Worm (Caenorhabditis elegans) whole organism, early embryonic: Measurements from ENCODE around the gene srh-276.

Experiments
- B0310.2 ChIP-seq: sonication (generic microtip); optimal IDR thresholded peaks from 2 replicates; lab custom pipeline; 2016; ENCODE audit warnings: mild to moderate bottlenecking, missing genetic modification characterization, missing compliant biosample characterization
- F13C5.2 ChIP-seq: sonication (generic microtip); optimal IDR thresholded peaks from 2 replicates; lab custom pipeline; 2017; ENCODE audit warnings: mild to moderate bottlenecking, missing genetic modification characterization, inconsistent platforms, missing compliant biosample characterization
- aly-1 ChIP-seq: sonication (generic microtip); optimal IDR thresholded peaks from 2 replicates; lab custom pipeline; 2016; ENCODE audit warnings: missing genetic modification characterization, missing compliant biosample characterization
- ama-1 ChIP-seq: fragments of 150-350 bp; optimal IDR thresholded peaks from 2 replicates; lab custom pipeline; 2014
- ceh-13 ChIP-seq: fragments of 200-800 bp; sonication (Bioruptor generic); optimal IDR thresholded peaks from 2 replicates; lab custom pipeline; 2018; ENCODE audit warnings: mild to moderate bottlenecking, missing genetic modification characterization, missing compliant biosample characterization
- ceh-36 ChIP-seq: sonication (generic microtip); optimal IDR thresholded peaks from 2 replicates; lab custom pipeline; 2016; ENCODE audit warnings: missing genetic modification characterization, inconsistent platforms, missing compliant biosample characterization
- ets-7 ChIP-seq: sonication (generic microtip); optimal IDR thresholded peaks from 2 replicates; lab custom pipeline; 2016; ENCODE audit warnings: missing genotype, missing genetic modification characterization, missing compliant biosample characterization
- flt-1 ChIP-seq: fragments of 200-800 bp; sonication (Bioruptor generic); IDR thresholded peaks from 2 replicates; pipeline ENCODE4 v1.3.6; 2022; ENCODE audit warnings: missing genetic modification characterization, missing compliant biosample characterization
- hmbx-1 ChIP-seq: sonication (generic microtip); optimal IDR thresholded peaks from 2 replicates; lab custom pipeline; 2016; ENCODE audit warnings: mild to moderate bottlenecking, missing genetic modification characterization, missing compliant biosample characterization
- hmg-4 ChIP-seq: fragments of 200-800 bp; sonication (Bioruptor generic); optimal IDR thresholded peaks from 2 replicates; lab custom pipeline; 2018; ENCODE audit warnings: mild to moderate bottlenecking, missing genetic modification characterization, missing compliant biosample characterization
- hnd-1 ChIP-seq: sonication (generic microtip); optimal IDR thresholded peaks from 2 replicates; lab custom pipeline; 2016; ENCODE audit warnings: missing genetic modification characterization, missing compliant biosample characterization
- pes-1 ChIP-seq: fragments of 200-800 bp; sonication (Bioruptor generic); IDR thresholded peaks from 2 replicates; pipeline ENCODE4 v1.3.6; 2022; ENCODE audit warnings: missing genetic modification reagents, missing genetic modification characterization, missing compliant biosample characterization
- scrt-1 ChIP-seq: fragments of 200-800 bp; sonication (Bioruptor generic); IDR thresholded peaks from 2 replicates; pipeline ENCODE4 v1.3.6; 2022; ENCODE audit warnings: missing genetic modification characterization, missing compliant biosample characterization
- sea-1 ChIP-seq: fragments of 200-800 bp; sonication (Bioruptor generic); conservative IDR thresholded peaks from 2 replicates; pipeline ENCODE4 v1.3.6; 2022; ENCODE audit warnings: missing genetic modification characterization, missing compliant biosample characterization
- tbx-11 ChIP-seq: fragments of 200-800 bp; sonication (Bioruptor generic); IDR thresholded peaks from 2 replicates; pipeline ENCODE4 v1.3.6; 2022; ENCODE audit warnings: missing genetic modification characterization, missing compliant biosample characterization
- tbx-37 ChIP-seq: fragments of 200-800 bp; sonication (Bioruptor generic); conservative IDR thresholded peaks from 2 replicates; pipeline ENCODE4 v1.3.6; 2022; ENCODE audit warnings: missing genetic modification reagents, missing genetic modification characterization, missing compliant biosample characterization
- tra-4 ChIP-seq: sonication (generic microtip); optimal IDR thresholded peaks from 2 replicates; lab custom pipeline; 2017; ENCODE audit warnings: missing genetic modification characterization, missing compliant biosample characterization

The srh-276 gene

ce11 chrV:15571006-15571526, 41.9 kb downstream of the srh-276 start, which contains the start of gene fbxa-95:
Gene fbxa-95, plus strand, starts transcription at chrV:15571476.
- no peak for TF ChIP-seq pes-1 (GFP tag; lab: Robert Waterston, UW)
- no peak for TF ChIP-seq hmg-4
- no peak for TF ChIP-seq scrt-1 (GFP tag; lab: Robert Waterston, UW)
- TF ChIP-seq F13C5.2 (tag; lab: Kevin White, UChicago): no peak
- no peak for TF ChIP-seq B0310.2 (tag; lab: Kevin White, UChicago)
- TF ChIP-seq ceh-36 (tag; lab: Kevin White, UChicago): no peak
- no peak for TF ChIP-seq tbx-37 (GFP tag; lab: Robert Waterston, UW)
- TF ChIP-seq ama-1 (lab: Kevin White, UChicago): no peak
- TF ChIP-seq hnd-1 (tag; lab: Kevin White, UChicago): no peak
- TF ChIP-seq ceh-13 (GFP tag; lab: Kevin White, UChicago): no peak
- TF ChIP-seq ets-7: no peak
- TF ChIP-seq tbx-11 (GFP tag; lab: Robert Waterston, UW): no peak
- TF ChIP-seq flt-1 (GFP tag; lab: Robert Waterston, UW): no peak
- no peak for TF ChIP-seq tra-4 (tag; lab: Kevin White, UChicago)
- no peak for TF ChIP-seq hmbx-1 (tag; lab: Kevin White, UChicago)
- no peak for TF ChIP-seq sea-1 (GFP tag; lab: Robert Waterston, UW)
- no peak for TF ChIP-seq aly-1

- no peak for TF ChIP-seq hnd-1 (tag; lab: Kevin White, UChicago)
- TF ChIP-seq ets-7: no peak
- no peak for TF ChIP-seq ceh-36 (tag; lab: Kevin White, UChicago)
- TF ChIP-seq tra-4 (tag; lab: Kevin White, UChicago): no peak
- no peak for TF ChIP-seq hmg-4
- no peak for TF ChIP-seq flt-1 (GFP tag; lab: Robert Waterston, UW)
Measured at ce11 chrV:15572613-15573012, 43.4 kb downstream of the srh-276 start, which contains the start of gene fbxa-94. Gene fbxa-94, plus strand, starts transcription at chrV:15572913.

- TF ChIP-seq F13C5.2 (tag; lab: Kevin White, UChicago) (no peak), ceh-13 (GFP tag; lab: Kevin White, UChicago) (no peak), ets-7 (no peak), tbx-11 (GFP tag; lab: Robert Waterston, UW) (no peak), tra-4 (tag; lab: Kevin White, UChicago) (no peak), B0310.2 (tag; lab: Kevin White, UChicago) (no peak), hnd-1 (tag; lab: Kevin White, UChicago) (no peak), tbx-37 (GFP tag; lab: Robert Waterston, UW) (no peak), ceh-36 (tag; lab: Kevin White, UChicago) (no peak), aly-1 (no peak), pes-1 (GFP tag; lab: Robert Waterston, UW) (no peak), hmbx-1 (tag; lab: Kevin White, UChicago) (no peak), scrt-1 (GFP tag; lab: Robert Waterston, UW) (no peak), sea-1 (GFP tag; lab: Robert Waterston, UW) (no peak)
Measured at ce11 chrV:15575305-15575704, 46.1 kb downstream of the srh-276 start, which contains the start of gene mdt-28. Gene mdt-28, minus strand, starts transcription at chrV:15575405.

- TF ChIP-seq hmg-4 (no peak), aly-1 (no peak), B0310.2 (tag; lab: Kevin White, UChicago) (no peak), ama-1 (lab: Kevin White, UChicago) (no peak), tbx-11 (GFP tag; lab: Robert Waterston, UW) (no peak), hmbx-1 (tag; lab: Kevin White, UChicago) (no peak), tbx-37 (GFP tag; lab: Robert Waterston, UW) (no peak), hnd-1 (tag; lab: Kevin White, UChicago) (no peak), F13C5.2 (tag; lab: Kevin White, UChicago) (no peak), sea-1 (GFP tag; lab: Robert Waterston, UW) (no peak), scrt-1 (GFP tag; lab: Robert Waterston, UW) (no peak), pes-1 (GFP tag; lab: Robert Waterston, UW) (no peak), ceh-36 (tag; lab: Kevin White, UChicago) (no peak), ceh-13 (GFP tag; lab: Kevin White, UChicago) (no peak), flt-1 (GFP tag; lab: Robert Waterston, UW) (no peak), tra-4 (tag; lab: Kevin White, UChicago) (no peak), ets-7 (no peak)
Measured at ce11 chrV:15577395-15577896, 48.3 kb downstream of the srh-276 start, which contains the start of gene atx-3. Gene atx-3, minus strand, starts transcription at chrV:15577445.

ce11 chrV:15578386-15578785, 49.2 kb downstream of the srh-276 start, which contains the start of gene F28F8.9:
Gene F28F8.9, minus strand, starts transcription at chrV:15578673.
- TF ChIP-seq hmg-4: no peak
- no peak for TF ChIP-seq ama-1 (lab: Kevin White, UChicago)
- TF ChIP-seq ceh-36 (tag; lab: Kevin White, UChicago): no peak
- TF ChIP-seq hmbx-1 (tag; lab: Kevin White, UChicago): no peak
- TF ChIP-seq ceh-13 (GFP tag; lab: Kevin White, UChicago): no peak
- no peak for TF ChIP-seq sea-1 (GFP tag; lab: Robert Waterston, UW)
- TF ChIP-seq tbx-37 (GFP tag; lab: Robert Waterston, UW): no peak
